Fruit fly (Drosophila melanogaster): ENCODE measurements around the gene CG44954.

Gene CG44954

dm6 chr3R:30600154-30601009 lies 21.3 kb downstream of the CG44954 start (continued):
- TF ChIP-seq E2f2 (GFP tag; IDR thresholded peaks at IDR 0.05) = peak; percentile 78
- TF ChIP-seq kah (GFP tag; optimal IDR thresholded peaks at IDR 0.05) = peak; percentile 70
- TF ChIP-seq ranshi (GFP tag; IDR thresholded peaks at IDR 0.05) = peak; percentile 93
- peak; percentile 42 for TF ChIP-seq Ets97D (GFP tag; optimal IDR thresholded peaks at IDR 0.05)
- TF ChIP-seq pho (GFP tag; optimal IDR thresholded peaks at IDR 0.05) = peak; percentile 92
- peak; percentile 91 for TF ChIP-seq CG11696 (GFP tag; IDR thresholded peaks at IDR 0.05)
- TF ChIP-seq Xbp1 (GFP tag; optimal IDR thresholded peaks at IDR 0.05) = peak; percentile 90
- TF ChIP-seq CG4707 (GFP tag; optimal IDR thresholded peaks at IDR 0.05) = peak; percentile 80
- peak; percentile 82 for TF ChIP-seq klu (GFP tag; IDR thresholded peaks at IDR 0.05)
- peak; percentile 85 for TF ChIP-seq al (GFP tag; IDR thresholded peaks at IDR 0.05)
- peak; percentile 81 for TF ChIP-seq CG18619 (GFP tag; optimal IDR thresholded peaks at IDR 0.05)
- TF ChIP-seq Adf1 (GFP tag; IDR thresholded peaks at IDR 0.05) = peak; percentile 74
- TF ChIP-seq CG5953 (GFP tag; IDR thresholded peaks at IDR 0.05) = peak; percentile 92
- TF ChIP-seq Camta (GFP tag; optimal IDR thresholded peaks at IDR 0.05) = peak; percentile 87
- TF ChIP-seq btn (GFP tag; optimal IDR thresholded peaks at IDR 0.05) = peak; percentile 58
- TF ChIP-seq CG17359 (tag; optimal IDR thresholded peaks at IDR 0.05) = peak; percentile 93
- TF ChIP-seq wdn (GFP tag; IDR thresholded peaks at IDR 0.05) = peak; percentile 87
- TF ChIP-seq B-H1 (GFP tag; IDR thresholded peaks at IDR 0.05) = peak; percentile 95
- TF ChIP-seq CG2202 (tag; optimal IDR thresholded peaks at IDR 0.05) = peak; percentile 74
- TF ChIP-seq CG3726 (GFP tag; IDR thresholded peaks at IDR 0.05) = peak; percentile 93
- no peak for TF ChIP-seq gcm2 (GFP tag; optimal IDR thresholded peaks at IDR 0.05)
- TF ChIP-seq gsb-n (tag; optimal IDR thresholded peaks at IDR 0.05) = peak; percentile 91
- peak; percentile 96 for TF ChIP-seq CG17328 (GFP tag; IDR thresholded peaks at IDR 0.05)
- peak; percentile 92 for TF ChIP-seq nmo (GFP tag; optimal IDR thresholded peaks at IDR 0.05)
- TF ChIP-seq dimm (GFP tag; IDR thresholded peaks at IDR 0.05) = peak; percentile 77
- TF ChIP-seq p53 (GFP tag; optimal IDR thresholded peaks at IDR 0.05) = peak; percentile 66
- peak; percentile 89 for TF ChIP-seq CG17361 (GFP tag; IDR thresholded peaks at IDR 0.05)
- peak; percentile 68 for TF ChIP-seq CG1647 (GFP tag; optimal IDR thresholded peaks at IDR 0.05)
- peak; percentile 93 for TF ChIP-seq CG6689 (GFP tag; IDR thresholded peaks at IDR 0.05)
- peak; percentile 20 for TF ChIP-seq YL-1 (GFP tag; optimal IDR thresholded peaks at IDR 0.05)
- TF ChIP-seq Trl (optimal IDR thresholded peaks at IDR 0.05) = peak; percentile 81 to 97
- peak; percentile 88 for TF ChIP-seq Trl (GFP tag; optimal IDR thresholded peaks at IDR 0.05)
- TF ChIP-seq stwl (tag; optimal IDR thresholded peaks at IDR 0.05) = peak; percentile 25
- peak; percentile 63 for TF ChIP-seq CG31365 (tag; optimal IDR thresholded peaks at IDR 0.05)
- peak; percentile 6 for TF ChIP-seq CG9797 (GFP tag; optimal IDR thresholded peaks at IDR 0.05)
- TF ChIP-seq Sry-δ (GFP tag; optimal IDR thresholded peaks at IDR 0.05) = peak; percentile 43
- peak; percentile 91 for TF ChIP-seq Optix (GFP tag; IDR thresholded peaks at IDR 0.05)
- TF ChIP-seq dysf (GFP tag; IDR thresholded peaks at IDR 0.05) = peak; percentile 92
- TF ChIP-seq CG2875 (GFP tag; optimal IDR thresholded peaks at IDR 0.05) = peak; percentile 85
- TF ChIP-seq lmd (GFP tag; IDR thresholded peaks at IDR 0.05) = peak; percentile 89
- peak; percentile 76 for TF ChIP-seq CG30431 (GFP tag; optimal IDR thresholded peaks at IDR 0.05)
- peak; percentile 85 for TF ChIP-seq CG1233 (GFP tag; optimal IDR thresholded peaks at IDR 0.05)
- peak; percentile 95 for TF ChIP-seq HLH3B (GFP tag; IDR thresholded peaks at IDR 0.05)
- TF ChIP-seq CG34376 (GFP tag; optimal IDR thresholded peaks at IDR 0.05) = peak; percentile 55
- peak; percentile 79 for TF ChIP-seq Hmx (GFP tag; optimal IDR thresholded peaks at IDR 0.05)
- peak; percentile 88 for TF ChIP-seq Oaz (GFP tag; IDR thresholded peaks at IDR 0.05)
- TF ChIP-seq abd-A (tag; optimal IDR thresholded peaks at IDR 0.05) = no peak
- TF ChIP-seq CG12071 (GFP tag; optimal IDR thresholded peaks at IDR 0.05) = peak; percentile 93
- TF ChIP-seq pfk (GFP tag; optimal IDR thresholded peaks at IDR 0.05) = no peak
- TF ChIP-seq Lpt (GFP tag; optimal IDR thresholded peaks at IDR 0.05) = no peak
- TF ChIP-seq CG33557 (GFP tag; optimal IDR thresholded peaks at IDR 0.05) = peak; percentile 63
